Fruit fly (Drosophila melanogaster): ENCODE results near the gene mTor.

dm6 chr2L:13004059-13004870 is at the start of gene mTor, which contains the start of gene Vha68-1:
- TF ChIP-seq CG8478 (optimal IDR thresholded peaks at IDR 0.05) (no peak), CTCF (optimal IDR thresholded peaks at IDR 0.05) (no peak)

All from S2 (cell line).